Fruit fly (Drosophila melanogaster) whole organism, prepupa: ENCODE data around the gene mRpL55.

Experiments
- CG10631 ChIP-seq: fragments of 200-800 bp; sonication (Bioruptor generic); optimal IDR thresholded peaks from 2 replicates; lab custom pipeline; 2016; ENCODE audit warnings: missing biosample characterization, missing genetic modification characterization
- CG10669 ChIP-seq: fragments of 200-800 bp; sonication (Bioruptor generic); optimal IDR thresholded peaks from 3 replicates; lab custom pipeline; 2018; ENCODE audit warnings: missing biosample characterization, mild to moderate bottlenecking, missing genetic modification characterization, moderate library complexity
- CG11294 ChIP-seq: fragments of 200-800 bp; sonication (Bioruptor generic); IDR thresholded peaks from 2 replicates; pipeline ENCODE4 v1.3.6; 2022; ENCODE audit warnings: missing biosample characterization, missing genetic modification characterization
- CG16779 ChIP-seq: fragments of 200-800 bp; sonication (Bioruptor generic); optimal IDR thresholded peaks from 3 replicates; lab custom pipeline; 2017; ENCODE audit warnings: missing biosample characterization, mild to moderate bottlenecking, missing genetic modification characterization
- CG3032 ChIP-seq: fragments of 200-800 bp; optimal IDR thresholded peaks from 2 replicates; lab custom pipeline; 2019; ENCODE audit warnings: missing biosample characterization, mild to moderate bottlenecking, missing genetic modification characterization, moderate library complexity
- CG4318 ChIP-seq: fragments of 200-800 bp; sonication (Bioruptor generic); optimal IDR thresholded peaks from 3 replicates; lab custom pipeline; 2017; ENCODE audit warnings: missing biosample characterization, mild to moderate bottlenecking, missing genetic modification characterization
- CG6163 ChIP-seq: fragments of 200-800 bp; sonication (Bioruptor generic); IDR thresholded peaks from 3 replicates; pipeline ENCODE4 v1.3.6; 2022; ENCODE audit warnings: missing biosample characterization, missing genetic modification characterization
- CG6276 ChIP-seq: fragments of 200-800 bp; sonication (Bioruptor generic); optimal IDR thresholded peaks from 2 replicates; lab custom pipeline; 2017; ENCODE audit warnings: missing biosample characterization, mild to moderate bottlenecking, missing genetic modification characterization
- CG7368 ChIP-seq: fragments of 200-800 bp; sonication (Bioruptor generic); optimal IDR thresholded peaks from 3 replicates; lab custom pipeline; 2016; ENCODE audit warnings: missing biosample characterization, missing genetic modification characterization
- CG8119 ChIP-seq: fragments of 200-800 bp; sonication (Bioruptor generic); IDR thresholded peaks from 3 replicates; pipeline ENCODE4 v1.3.6; 2022; ENCODE audit warnings: missing biosample characterization, missing genetic modification characterization
- CG8632 ChIP-seq: fragments of 200-800 bp; sonication (Bioruptor generic); optimal IDR thresholded peaks from 3 replicates; lab custom pipeline; 2016; ENCODE audit warnings: missing biosample characterization, missing genetic modification characterization
- Eip75B ChIP-seq: fragments of 200-800 bp; sonication (Bioruptor generic); optimal IDR thresholded peaks from 3 replicates; lab custom pipeline; 2016; ENCODE audit warnings: missing biosample characterization, missing genetic modification characterization
- Eip78C ChIP-seq: fragments of 200-800 bp; sonication (Bioruptor generic); peaks from one replicate; lab custom pipeline; 2016; ENCODE audit warnings: missing biosample characterization, missing genetic modification characterization
- Gug ChIP-seq: fragments of 200-800 bp; sonication (Bioruptor generic); IDR thresholded peaks from 2 replicates; pipeline ENCODE4 v1.3.6; 2022; ENCODE audit warnings: missing biosample characterization, missing genetic modification characterization
- Met ChIP-seq: fragments of 200-800 bp; sonication (Bioruptor generic); optimal IDR thresholded peaks from 3 replicates; lab custom pipeline; 2016; ENCODE audit warnings: missing biosample characterization, missing genetic modification characterization
- Smox ChIP-seq: fragments of 200-800 bp; sonication (Bioruptor generic); optimal IDR thresholded peaks from 3 replicates; lab custom pipeline; 2016; ENCODE audit warnings: missing biosample characterization, missing genetic modification characterization
- Sox14 ChIP-seq: fragments of 200-800 bp; sonication (Bioruptor generic); optimal IDR thresholded peaks from 3 replicates; lab custom pipeline; 2016; ENCODE audit warnings: missing biosample characterization, missing genetic modification characterization
- acj6 ChIP-seq: fragments of 200-800 bp; sonication (Bioruptor generic); optimal IDR thresholded peaks from 3 replicates; lab custom pipeline; 2016; ENCODE audit warnings: missing biosample characterization, missing genetic modification characterization
- dac ChIP-seq: fragments of 200-800 bp; sonication (Bioruptor generic); optimal IDR thresholded peaks from 2 replicates; lab custom pipeline; 2017; ENCODE audit warnings: missing biosample characterization, mild to moderate bottlenecking, missing genetic modification characterization
- dsx ChIP-seq: fragments of 200-800 bp; optimal IDR thresholded peaks from 3 replicates; lab custom pipeline; 2019; ENCODE audit warnings: missing biosample characterization, mild to moderate bottlenecking, missing genetic modification characterization, moderate library complexity; ENCODE audit not compliant: poor library complexity, severe bottlenecking
- eg ChIP-seq: fragments of 200-800 bp; sonication (Bioruptor generic); IDR thresholded peaks from 3 replicates; pipeline ENCODE4 v1.3.6; 2022; ENCODE audit warnings: missing biosample characterization, missing genetic modification characterization
- lz ChIP-seq: fragments of 200-800 bp; sonication (Bioruptor generic); optimal IDR thresholded peaks from 3 replicates; lab custom pipeline; 2016; ENCODE audit warnings: missing biosample characterization, missing genetic modification characterization
- net ChIP-seq: fragments of 200-800 bp; sonication (Bioruptor generic); optimal IDR thresholded peaks from 3 replicates; lab custom pipeline; 2016; ENCODE audit warnings: missing biosample characterization, missing genetic modification characterization
- pdm3 ChIP-seq: fragments of 200-800 bp; sonication (Bioruptor generic); optimal IDR thresholded peaks from 3 replicates; lab custom pipeline; 2016; ENCODE audit warnings: missing biosample characterization, missing genetic modification characterization
- salr ChIP-seq, 2 experiments: fragments of 200-800 bp; sonication (Bioruptor generic); optimal IDR thresholded peaks; 3 replicates each; lab custom pipeline; 2016 to 2018; ENCODE audit warnings: missing biosample characterization in 2 of 2, missing genetic modification characterization in 2 of 2, mild to moderate bottlenecking in 1 of 2
- ss ChIP-seq, 2 experiments: fragments of 200-800 bp; sonication (Bioruptor generic); optimal IDR thresholded peaks; 2 replicates in 1 of 2; 3 replicates in 1 of 2; lab custom pipeline; 2017 to 2018; ENCODE audit warnings: mild to moderate bottlenecking in 2 of 2, missing biosample characterization in 2 of 2, missing genetic modification characterization in 2 of 2, moderate library complexity in 1 of 2
- svp ChIP-seq: fragments of 200-800 bp; sonication (Bioruptor generic); peaks from one replicate; lab custom pipeline; 2016; ENCODE audit warnings: missing biosample characterization, missing genetic modification characterization
- topi ChIP-seq: fragments of 200-800 bp; sonication (Bioruptor generic); optimal IDR thresholded peaks from 3 replicates; lab custom pipeline; 2016; ENCODE audit warnings: missing biosample characterization, missing genetic modification characterization
- vri ChIP-seq: fragments of 200-800 bp; sonication (Bioruptor generic); optimal IDR thresholded peaks from 3 replicates; lab custom pipeline; 2016; ENCODE audit warnings: missing biosample characterization, mild to moderate bottlenecking, missing genetic modification characterization

The mRpL55 gene

DNA sequence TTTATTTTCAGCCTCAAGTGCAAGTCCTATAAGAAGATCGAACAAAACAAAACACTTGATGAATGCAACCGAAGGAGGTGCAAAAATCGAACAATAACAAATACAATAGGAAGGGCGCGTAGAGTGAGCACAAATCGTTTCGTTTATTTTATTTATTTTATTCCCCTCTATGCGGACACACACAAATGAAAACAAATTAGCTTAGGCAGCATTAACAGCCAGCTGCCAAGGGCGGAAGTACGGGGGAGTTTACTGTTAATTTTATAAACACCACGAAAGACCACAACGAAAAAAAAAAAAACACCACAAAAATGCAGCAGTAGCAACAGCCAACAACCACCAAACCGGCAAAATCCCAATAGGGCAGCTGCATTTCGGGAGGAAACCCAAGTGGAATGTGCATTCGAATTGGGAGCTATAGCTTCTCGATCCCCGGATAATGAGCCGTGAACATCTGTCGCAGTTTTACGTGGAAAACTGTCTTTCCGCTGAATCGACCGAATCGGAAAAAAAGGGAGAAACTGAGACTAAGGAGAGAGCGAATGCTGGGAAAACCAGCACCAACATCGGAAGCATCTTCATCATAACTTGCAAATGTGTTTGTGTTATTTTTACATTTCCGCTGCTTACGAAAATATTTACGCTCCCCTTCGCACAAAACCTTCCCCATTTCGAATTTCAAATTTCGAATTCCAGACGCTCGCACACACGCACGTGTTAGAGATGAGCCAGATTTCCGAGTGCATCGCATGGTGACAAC is 2.2 kb downstream of the mRpL55 start:
- TF ChIP-seq Gug (GFP tag; lab: Robert Waterston, UW) (no peak), CG3032 (tag; lab: Kevin White, UChicago) (no peak), svp (no peak), pdm3 (GFP tag; lab: Kevin White, UChicago) (no peak), eg (no peak), CG10669 (GFP tag; lab: Kevin White, UChicago) (no peak)
- TF ChIP-seq, all 60 proteins: peak for 0

DNA sequence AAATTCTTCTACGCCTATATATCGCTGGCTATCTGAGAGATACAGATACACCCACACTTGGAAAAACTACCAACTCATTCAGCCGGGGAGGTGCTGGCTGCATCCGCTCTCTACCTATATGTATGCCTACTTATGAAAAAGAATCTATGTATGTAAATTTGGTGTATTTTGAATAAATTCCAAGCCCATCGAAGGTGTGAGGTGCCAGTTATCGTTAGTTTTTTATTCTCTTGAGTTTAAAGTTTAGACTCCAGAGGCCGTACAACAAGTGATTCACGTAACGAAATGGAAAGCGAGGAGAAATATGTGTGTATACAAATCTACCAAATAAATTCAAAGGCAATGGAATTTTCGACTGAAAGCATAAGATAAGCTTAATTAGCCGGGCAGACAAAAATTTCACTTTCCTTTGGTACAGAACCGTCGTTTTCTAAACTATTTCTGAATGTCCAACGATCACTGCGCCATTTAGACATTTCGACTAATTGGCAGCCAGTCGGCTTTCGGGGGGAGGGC is 2.9 kb downstream of the mRpL55 start:
- TF ChIP-seq lz (GFP tag; lab: Kevin White, UChicago), result no peak
- no peak for TF ChIP-seq Eip75B (GFP tag; lab: Kevin White, UChicago)
- no peak for TF ChIP-seq pdm3 (GFP tag; lab: Kevin White, UChicago)
- TF ChIP-seq acj6 (GFP tag; lab: Kevin White, UChicago), result no peak
- no peak for TF ChIP-seq CG6163 (GFP tag; lab: Robert Waterston, UW)
- no peak for TF ChIP-seq CG11294 (GFP tag; lab: Robert Waterston, UW)
- no peak for TF ChIP-seq CG16779 (tag; lab: Kevin White, UChicago)
- no peak for TF ChIP-seq CG10669 (GFP tag; lab: Kevin White, UChicago)
- no peak for TF ChIP-seq CG8632 (GFP tag; lab: Kevin White, UChicago)
- no peak for TF ChIP-seq net (GFP tag; lab: Kevin White, UChicago)
- TF ChIP-seq Gug (GFP tag; lab: Robert Waterston, UW), result no peak
- no peak for TF ChIP-seq dac (GFP tag; lab: Kevin White, UChicago)
- no peak for TF ChIP-seq CG6276 (GFP tag; lab: Kevin White, UChicago)
- TF ChIP-seq Smox, result no peak
- no peak for TF ChIP-seq CG7368
- no peak for TF ChIP-seq topi (GFP tag; lab: Kevin White, UChicago)
- no peak for TF ChIP-seq CG8119 (GFP tag; lab: Robert Waterston, UW)
- no peak for TF ChIP-seq dsx

DNA sequence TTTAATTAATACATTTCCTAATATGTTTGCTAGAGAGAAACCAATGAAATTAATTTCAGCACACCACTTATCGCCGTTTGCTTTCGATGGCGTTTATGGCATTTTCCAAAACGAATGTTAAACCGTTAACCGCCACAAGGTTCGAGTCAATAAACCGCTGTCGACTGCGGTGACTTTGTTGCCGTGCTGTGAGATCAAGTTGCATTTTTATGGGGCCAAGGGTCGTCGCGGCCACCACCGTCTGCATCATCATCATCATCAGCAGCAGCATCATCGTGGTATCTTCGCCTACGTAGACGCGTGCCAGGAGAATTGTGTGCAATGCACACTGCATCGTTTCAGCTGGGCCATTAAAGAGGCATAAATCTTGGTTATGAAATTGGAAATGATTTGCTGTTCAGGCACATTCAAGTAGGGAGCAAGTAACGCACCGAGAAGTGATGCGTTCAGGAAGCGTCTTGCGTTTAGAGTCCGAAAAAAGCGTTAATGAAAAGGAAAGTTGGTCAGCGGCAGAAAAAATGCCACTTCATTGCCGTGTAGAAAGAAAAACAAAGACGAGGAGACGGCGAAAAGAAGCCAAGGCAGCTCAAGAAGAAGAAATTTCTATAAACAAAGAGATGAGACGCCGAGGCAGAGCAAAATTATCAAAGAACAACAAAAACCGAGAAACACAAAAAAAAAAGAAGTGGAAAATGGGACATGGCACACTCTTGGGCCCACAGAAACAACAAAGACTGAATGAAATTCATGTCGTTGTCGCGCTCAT is 3.5 kb downstream of the mRpL55 start:
- TF ChIP-seq CG10631 (GFP tag; lab: Kevin White, UChicago) (no peak), dsx (peak; percentile 80), Sox14 (GFP tag; lab: Kevin White, UChicago) (peak; percentile 50), Met (GFP tag; lab: Kevin White, UChicago) (no peak)

DNA sequence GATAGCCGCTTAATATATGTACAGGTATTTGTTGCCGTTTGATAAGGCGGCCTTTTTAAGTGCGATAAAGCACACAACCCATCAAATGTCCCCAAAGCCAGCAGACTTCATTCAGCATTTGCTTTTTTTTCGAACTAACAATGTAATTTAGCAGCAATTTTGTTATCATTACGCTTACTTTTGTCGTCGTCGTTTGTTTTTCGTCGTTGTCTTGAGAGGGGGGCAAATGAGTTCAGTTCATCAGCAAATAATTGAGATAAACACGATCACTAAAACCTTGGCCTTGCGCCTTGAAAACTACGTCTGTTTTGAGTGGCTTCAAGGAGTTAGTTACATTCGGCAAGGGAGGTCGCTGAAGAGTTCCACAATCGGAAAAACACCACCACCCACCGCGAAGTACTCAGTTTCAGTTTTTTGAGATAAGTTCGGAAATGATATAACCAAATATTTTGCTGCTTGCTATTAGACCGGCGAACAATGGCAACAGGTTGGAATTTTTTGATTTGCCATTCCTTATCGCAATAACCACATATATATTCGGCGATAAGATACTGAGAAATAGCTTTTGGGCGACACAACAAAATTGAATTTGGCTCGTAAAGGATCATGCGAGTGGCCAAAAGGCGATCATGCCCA is 5.6 kb downstream of the mRpL55 start:
- TF ChIP-seq salr (GFP tag; optimal IDR thresholded peaks at IDR 0.05; lab: Kevin White, UChicago) (no peak), vri (GFP tag; lab: Kevin White, UChicago) (peak; percentile 94)

DNA sequence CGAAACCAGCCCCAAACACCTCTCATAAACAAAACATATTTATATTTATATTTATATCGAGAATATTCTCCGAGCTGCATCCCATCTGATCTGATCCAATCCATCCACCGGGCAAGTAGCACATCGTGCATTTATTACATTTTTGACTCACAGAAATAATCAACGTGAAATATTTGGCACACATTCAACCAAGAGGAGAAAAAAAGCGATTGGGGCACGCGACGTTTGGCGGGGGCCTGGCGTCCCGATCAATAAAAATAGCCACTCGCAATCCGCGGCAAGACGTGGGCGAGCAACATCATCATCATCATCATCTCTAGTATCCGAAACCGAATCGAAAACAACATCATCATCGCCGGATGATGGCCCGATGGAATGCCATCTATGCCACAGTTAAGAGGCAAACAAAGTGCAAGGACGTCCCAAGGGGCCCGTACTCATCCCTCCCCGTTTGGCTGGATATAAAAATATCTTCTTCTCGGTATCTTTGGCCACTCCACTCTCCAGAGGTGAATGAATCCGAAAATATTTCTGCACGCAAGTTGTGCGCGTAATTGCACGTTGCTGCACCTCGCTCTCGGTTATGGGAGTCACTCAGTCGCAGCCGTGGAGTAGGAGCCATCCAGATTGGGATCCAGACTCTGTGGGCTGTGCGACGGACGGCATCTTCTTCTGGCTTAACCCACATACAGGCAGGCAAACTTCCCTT is 13.9 kb downstream of the mRpL55 start:
- no peak for TF ChIP-seq CG4318 (GFP tag; lab: Kevin White, UChicago)
- TF ChIP-seq dsx, result peak; percentile 2
- TF ChIP-seq Eip78C (GFP tag; lab: Kevin White, UChicago), result peak; percentile 38
- TF ChIP-seq ss (GFP tag; optimal IDR thresholded peaks at IDR 0.05; lab: Kevin White, UChicago), result peak in 1 of 2 experiments; percentile 76
